Fruit fly (Drosophila melanogaster) whole organism, adult: Measurements from ENCODE around the gene CG32801.

Experiments
- CG11617 ChIP-seq: fragments of 200-800 bp; sonication (Bioruptor generic); optimal IDR thresholded peaks from 2 replicates; lab custom pipeline; 2017; ENCODE audit warnings: mild to moderate bottlenecking, missing biosample characterization, missing genetic modification reagents, missing genetic modification characterization
- CG12768 ChIP-seq: fragments of 200-800 bp; sonication (Bioruptor generic); optimal IDR thresholded peaks from 2 replicates; lab custom pipeline; 2017; ENCODE audit warnings: missing biosample characterization, missing genetic modification characterization, mild to moderate bottlenecking, moderate library complexity, missing genetic modification reagents
- CG14711 ChIP-seq: fragments of 200-800 bp; sonication (Bioruptor generic); optimal IDR thresholded peaks from 2 replicates; lab custom pipeline; 2018; ENCODE audit warnings: missing biosample characterization, mild to moderate bottlenecking, missing genetic modification characterization, moderate library complexity
- CG1620 ChIP-seq: fragments of 200-800 bp; sonication (Bioruptor generic); optimal IDR thresholded peaks from 2 replicates; lab custom pipeline; 2016; ENCODE audit warnings: missing biosample characterization, missing genetic modification characterization
- CG33017 ChIP-seq: fragments of 200-800 bp; sonication (Bioruptor generic); optimal IDR thresholded peaks from 2 replicates; lab custom pipeline; 2018; ENCODE audit warnings: missing biosample characterization, mild to moderate bottlenecking, missing genetic modification characterization, moderate library complexity
- CG5204 ChIP-seq: fragments of 200-800 bp; sonication (Bioruptor generic); optimal IDR thresholded peaks from 2 replicates; lab custom pipeline; 2016; ENCODE audit warnings: missing biosample characterization, missing genetic modification characterization
- CG7045 ChIP-seq: fragments of 200-800 bp; sonication (Bioruptor generic); optimal IDR thresholded peaks from 2 replicates; lab custom pipeline; 2017; ENCODE audit warnings: missing biosample characterization, mild to moderate bottlenecking, missing genetic modification characterization
- CG7101 ChIP-seq: fragments of 200-800 bp; sonication (Bioruptor generic); optimal IDR thresholded peaks from 2 replicates; lab custom pipeline; 2018; ENCODE audit warnings: missing biosample characterization, mild to moderate bottlenecking, missing genetic modification characterization, moderate library complexity
- Clk ChIP-seq: fragments of 200-800 bp; sonication (Bioruptor generic); optimal IDR thresholded peaks from 2 replicates; lab custom pipeline; 2017; ENCODE audit warnings: missing biosample characterization, missing genetic modification characterization
- Crg-1 ChIP-seq: fragments of 200-800 bp; sonication (Bioruptor generic); optimal IDR thresholded peaks from 2 replicates; lab custom pipeline; 2016; ENCODE audit warnings: missing biosample characterization, missing genetic modification characterization
- Hr96 ChIP-seq: fragments of 200-800 bp; sonication (Bioruptor generic); optimal IDR thresholded peaks from 2 replicates; lab custom pipeline; 2016; ENCODE audit warnings: missing biosample characterization, missing genetic modification characterization
- Mnt ChIP-seq: fragments of 200-800 bp; sonication (Bioruptor generic); optimal IDR thresholded peaks from 2 replicates; lab custom pipeline; 2016; ENCODE audit warnings: missing biosample characterization, mild to moderate bottlenecking, missing genetic modification characterization
- bab1 ChIP-seq: fragments of 200-800 bp; sonication (Bioruptor generic); optimal IDR thresholded peaks from 3 replicates; lab custom pipeline; 2019; ENCODE audit warnings: missing biosample characterization, mild to moderate bottlenecking, missing genetic modification characterization, moderate library complexity
- cic ChIP-seq: fragments of 200-800 bp; sonication (Bioruptor generic); optimal IDR thresholded peaks from 2 replicates; lab custom pipeline; 2017; ENCODE audit warnings: missing biosample characterization, mild to moderate bottlenecking, missing genetic modification characterization, moderate library complexity
- cnc ChIP-seq, 2 experiments: fragments of >200 bp; optimal IDR thresholded peaks; 2 replicates each; lab custom pipeline; 2017
- kay ChIP-seq: fragments of 200-800 bp; sonication (Bioruptor generic); peaks from one replicate; lab custom pipeline; 2016; ENCODE audit warnings: missing biosample characterization, missing genetic modification characterization, borderline replicate concordance
- ovo ChIP-seq: fragments of 200-800 bp; sonication (Bioruptor generic); optimal IDR thresholded peaks from 2 replicates; lab custom pipeline; 2016; ENCODE audit warnings: missing biosample characterization, missing genetic modification characterization
- pad ChIP-seq: fragments of 200-800 bp; sonication (Bioruptor generic); optimal IDR thresholded peaks from 3 replicates; lab custom pipeline; 2017; ENCODE audit warnings: missing biosample characterization, missing genetic modification characterization, mild to moderate bottlenecking, moderate library complexity, missing genetic modification reagents
- tj ChIP-seq: fragments of 200-800 bp; sonication (Bioruptor generic); optimal IDR thresholded peaks from 3 replicates; lab custom pipeline; 2017; ENCODE audit warnings: missing biosample characterization, mild to moderate bottlenecking, missing genetic modification characterization, moderate library complexity
- toe ChIP-seq: fragments of 200-800 bp; sonication (Bioruptor generic); optimal IDR thresholded peaks from 2 replicates; lab custom pipeline; 2016; ENCODE audit warnings: missing biosample characterization, missing genetic modification characterization

The CG32801 gene

dm6 chrX:1903077-1903476 is at the start of gene CG32801:
Gene CG32801 (minus strand): TSS chrX:1903177.
- no peak for TF ChIP-seq CG12768 (GFP tag; lab: Kevin White, UChicago)
- no peak for TF ChIP-seq pad
- TF ChIP-seq cnc (optimal IDR thresholded peaks at IDR 0.05; lab: Kevin White, UChicago): no peak
- no peak for TF ChIP-seq CG14711 (tag; lab: Kevin White, UChicago)
- no peak for TF ChIP-seq CG7045 (GFP tag; lab: Kevin White, UChicago)
- no peak for TF ChIP-seq CG1620 (GFP tag; lab: Kevin White, UChicago)
- no peak for TF ChIP-seq toe (GFP tag; lab: Kevin White, UChicago)
- TF ChIP-seq cic (GFP tag; lab: Kevin White, UChicago): no peak

DNA sequence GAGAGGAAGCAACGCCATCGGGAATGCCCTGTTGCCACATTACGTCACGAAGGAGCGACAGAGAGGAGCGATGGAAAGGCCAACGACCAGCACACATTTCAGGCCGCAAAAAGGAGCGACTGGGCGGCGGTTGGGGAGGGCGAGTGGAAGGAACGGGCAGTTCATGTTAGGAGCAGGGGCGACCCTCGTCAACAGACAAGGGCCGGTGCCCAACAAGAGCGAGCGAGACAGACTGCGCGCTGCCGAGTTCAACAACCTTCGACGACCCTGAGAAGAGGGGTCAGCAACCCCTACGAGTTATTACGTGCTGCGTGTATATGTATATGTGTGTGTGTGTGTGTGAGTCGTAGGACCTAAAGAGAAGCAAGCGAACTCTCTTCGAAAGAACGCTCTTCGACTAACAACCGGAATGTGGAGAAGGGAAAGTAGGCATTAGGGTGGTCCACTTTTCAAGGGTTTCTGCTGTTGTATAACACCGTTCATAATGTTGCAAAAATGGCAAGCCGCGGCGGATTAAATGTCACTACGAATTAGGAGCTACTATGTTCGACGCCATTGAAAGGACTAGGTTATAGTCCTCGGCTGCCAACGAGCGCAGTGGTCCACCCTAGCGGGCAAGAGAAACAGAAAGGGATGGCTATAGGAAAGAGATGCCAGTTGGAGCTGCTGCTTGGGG is 48.6 kb upstream of the CG32801 start:
- peak; percentile 91 for TF ChIP-seq bab1 (GFP tag; lab: Kevin White, UChicago)
- peak; percentile 70 for TF ChIP-seq CG7045 (GFP tag; lab: Kevin White, UChicago)
- TF ChIP-seq toe (GFP tag; lab: Kevin White, UChicago): peak; percentile 50
- peak; percentile 83 for TF ChIP-seq CG14711 (tag; lab: Kevin White, UChicago)
- TF ChIP-seq Crg-1 (GFP tag; lab: Kevin White, UChicago): no peak
- TF ChIP-seq kay (GFP tag; lab: Kevin White, UChicago): no peak
- peak; percentile 26 for TF ChIP-seq CG1620 (GFP tag; lab: Kevin White, UChicago)
- TF ChIP-seq CG12768 (GFP tag; lab: Kevin White, UChicago): peak; percentile 74
- TF ChIP-seq CG11617 (GFP tag; lab: Kevin White, UChicago): peak; percentile 62
- TF ChIP-seq tj: peak; percentile 36
- peak; percentile 46 for TF ChIP-seq Mnt (GFP tag; lab: Kevin White, UChicago)
- TF ChIP-seq Clk (GFP tag; lab: Kevin White, UChicago): peak; percentile 43
- peak; percentile 66 for TF ChIP-seq CG5204 (GFP tag; lab: Kevin White, UChicago)
- TF ChIP-seq Hr96: peak; percentile 85
- peak; percentile 85 for TF ChIP-seq CG7101 (tag; lab: Kevin White, UChicago)
- peak; percentile 65 for TF ChIP-seq CG33017
- no peak for TF ChIP-seq cic (GFP tag; lab: Kevin White, UChicago)
- peak; percentile 59 for TF ChIP-seq pad
- no peak for TF ChIP-seq ovo
- no peak for TF ChIP-seq cnc (optimal IDR thresholded peaks at IDR 0.05; lab: Kevin White, UChicago)

DNA sequence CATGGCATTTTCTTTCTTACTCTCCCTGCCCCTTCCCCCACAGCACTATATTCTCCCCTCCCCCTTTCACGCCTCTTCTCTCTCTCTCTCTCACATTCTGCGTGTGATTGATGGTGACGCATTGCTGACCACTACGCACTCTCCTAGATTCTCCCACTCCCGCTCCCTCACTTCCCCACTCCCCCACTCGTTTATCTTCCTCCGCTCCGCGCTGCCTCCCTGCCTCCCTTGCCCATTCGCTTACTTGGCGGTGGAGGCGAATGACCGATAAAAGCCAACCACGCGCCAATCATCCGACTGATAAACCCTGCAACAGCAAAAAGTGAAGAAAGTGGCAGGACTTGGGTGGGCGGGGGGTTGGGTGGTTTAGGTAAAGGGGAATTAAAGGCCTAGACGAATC is 47.3 kb upstream of the CG32801 start:
- TF ChIP-seq cnc (optimal IDR thresholded peaks at IDR 0.05; lab: Kevin White, UChicago) (no peak), CG33017 (no peak), Crg-1 (GFP tag; lab: Kevin White, UChicago) (no peak), CG5204 (GFP tag; lab: Kevin White, UChicago) (no peak), CG7101 (tag; lab: Kevin White, UChicago) (no peak), kay (GFP tag; lab: Kevin White, UChicago) (no peak), CG7045 (GFP tag; lab: Kevin White, UChicago) (no peak), Clk (GFP tag; lab: Kevin White, UChicago) (no peak), CG14711 (tag; lab: Kevin White, UChicago) (no peak), tj (no peak), CG1620 (GFP tag; lab: Kevin White, UChicago) (no peak)

DNA sequence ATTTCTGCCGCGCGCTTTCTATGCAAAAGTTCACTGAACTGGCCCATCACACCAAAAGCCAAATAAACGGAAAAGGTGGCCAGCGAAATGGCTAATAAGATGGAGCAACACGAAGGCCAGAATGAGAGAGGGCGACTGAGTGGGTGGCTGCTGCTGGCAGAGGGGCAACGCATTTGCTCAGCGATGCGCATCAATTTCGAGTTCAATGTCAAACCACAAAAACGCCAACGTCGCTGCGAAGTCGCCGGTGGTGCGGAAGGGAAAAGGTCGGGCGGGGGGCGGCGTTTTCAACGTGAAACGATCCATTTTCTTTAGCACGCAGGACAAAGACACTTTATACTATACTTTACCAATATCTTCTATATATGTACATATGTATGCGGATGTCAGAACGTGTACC is 46.6 kb upstream of the CG32801 start:
- no peak for TF ChIP-seq CG14711 (tag; lab: Kevin White, UChicago)
- TF ChIP-seq kay (GFP tag; lab: Kevin White, UChicago): no peak
- TF ChIP-seq ovo: no peak
- TF ChIP-seq pad: no peak
- no peak for TF ChIP-seq bab1 (GFP tag; lab: Kevin White, UChicago)
- no peak for TF ChIP-seq CG11617 (GFP tag; lab: Kevin White, UChicago)
- no peak for TF ChIP-seq CG7101 (tag; lab: Kevin White, UChicago)
- no peak for TF ChIP-seq cic (GFP tag; lab: Kevin White, UChicago)
- no peak for TF ChIP-seq CG33017

dm6 chrX:1948508-1949065 is 45.6 kb upstream of the CG32801 start:
- no peak for TF ChIP-seq Clk (GFP tag; lab: Kevin White, UChicago)
- TF ChIP-seq pad: peak; percentile 48
- peak; percentile 26 for TF ChIP-seq CG11617 (GFP tag; lab: Kevin White, UChicago)
- peak; percentile 9 for TF ChIP-seq Crg-1 (GFP tag; lab: Kevin White, UChicago)
- TF ChIP-seq kay (GFP tag; lab: Kevin White, UChicago): no peak
- TF ChIP-seq ovo: no peak
- no peak for TF ChIP-seq Mnt (GFP tag; lab: Kevin White, UChicago)
- no peak for TF ChIP-seq CG12768 (GFP tag; lab: Kevin White, UChicago)
- no peak for TF ChIP-seq CG5204 (GFP tag; lab: Kevin White, UChicago)
- peak; percentile 79 for TF ChIP-seq CG7101 (tag; lab: Kevin White, UChicago)
- TF ChIP-seq CG7045 (GFP tag; lab: Kevin White, UChicago): peak; percentile 8
- TF ChIP-seq bab1 (GFP tag; lab: Kevin White, UChicago): peak; percentile 89
- TF ChIP-seq CG14711 (tag; lab: Kevin White, UChicago): peak; percentile 77
- no peak for TF ChIP-seq Hr96
- TF ChIP-seq cic (GFP tag; lab: Kevin White, UChicago): no peak
- TF ChIP-seq tj: peak; percentile 39
- no peak for TF ChIP-seq CG1620 (GFP tag; lab: Kevin White, UChicago)
- TF ChIP-seq CG33017: peak; percentile 16
- TF ChIP-seq cnc (optimal IDR thresholded peaks at IDR 0.05; lab: Kevin White, UChicago): no peak
- no peak for TF ChIP-seq toe (GFP tag; lab: Kevin White, UChicago)
